Fruit fly (Drosophila melanogaster) S2 (cell line): Measurements from ENCODE around the gene pan.

Experiments
- CG8478 ChIP-seq: fragments of >200 bp; optimal IDR thresholded peaks from 2 replicates; lab custom pipeline; 2018
- CTCF ChIP-seq, 2 experiments: fragments of >200 bp; optimal IDR thresholded peaks; 2 replicates each; lab custom pipeline; 2018

DNA sequence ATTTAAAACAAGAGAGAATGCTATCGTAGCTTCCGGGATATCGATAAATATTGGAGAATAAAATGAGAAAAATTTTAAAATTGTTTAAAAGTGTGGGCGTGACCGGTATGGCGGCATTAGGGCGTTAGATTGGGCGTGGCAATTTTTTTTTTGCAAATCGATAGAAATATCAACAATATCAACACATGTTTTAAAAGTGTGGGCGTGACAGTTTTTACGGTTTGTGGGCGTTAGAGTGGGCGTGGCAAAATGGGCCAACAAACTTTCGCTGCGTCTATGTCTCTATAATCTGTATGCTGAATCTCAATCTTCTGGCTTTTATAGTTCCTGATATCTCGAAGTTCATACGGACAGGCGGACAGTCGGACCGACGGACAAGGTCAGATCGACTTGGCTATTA lies 80.0 kb downstream of the pan start:
- no peak for TF ChIP-seq CG8478 (lab: Kevin White, UChicago)
- TF ChIP-seq CTCF (optimal IDR thresholded peaks at IDR 0.05; lab: Kevin White, UChicago) = no peak
